Fruit fly (Drosophila melanogaster): ENCODE measurements around the gene CG9948.

- TF ChIP-seq CTCF (optimal IDR thresholded peaks at IDR 0.05) (no peak), CG8478 (optimal IDR thresholded peaks at IDR 0.05) (no peak)
Measured at dm6 chr3L:6999993-7000392, 44.2 kb downstream of the CG9948 start.

Data from S2 (cell line).